Worm (Caenorhabditis elegans) whole organism, L3 larva: ENCODE measurements around the gene C14B1.2.
A peak's percentile ranks its signal among the peaks of the same experiment; 100 is the strongest.

ENCODE experiments used
- R02D3.7 ChIP-seq: fragments of 150-350 bp; optimal IDR thresholded peaks from 2 replicates; lab custom pipeline; 2014; ENCODE audit warnings: missing biosample characterization, missing genetic modification characterization
- ZK546.5 ChIP-seq: sonication (generic microtip); optimal IDR thresholded peaks from 2 replicates; lab custom pipeline; 2017; ENCODE audit warnings: missing biosample characterization, missing genetic modification characterization
- aly-2 ChIP-seq: fragments of 150-350 bp; optimal IDR thresholded peaks from 2 replicates; lab custom pipeline; 2014; ENCODE audit warnings: missing biosample characterization, missing genetic modification characterization
- ama-1 ChIP-seq: fragments of 150-350 bp; optimal IDR thresholded peaks from 2 replicates; lab custom pipeline; 2018
- ceh-82 ChIP-seq: fragments of 150-350 bp; optimal IDR thresholded peaks from 2 replicates; lab custom pipeline; 2014; ENCODE audit warnings: missing biosample characterization, missing genetic modification characterization
- ceh-9 ChIP-seq: sonication (generic microtip); optimal IDR thresholded peaks from 2 replicates; lab custom pipeline; 2018; ENCODE audit warnings: missing biosample characterization, missing genetic modification characterization
- daf-12 ChIP-seq: fragments of 150-350 bp; optimal IDR thresholded peaks from 2 replicates; lab custom pipeline; 2014; ENCODE audit warnings: missing biosample characterization, missing genetic modification reagents, missing genetic modification characterization
- egl-27 ChIP-seq: sonication (generic microtip); optimal IDR thresholded peaks from 4 replicates; lab custom pipeline; 2017; ENCODE audit warnings: missing biosample characterization, missing genetic modification reagents, missing genetic modification characterization
- elt-1 ChIP-seq: fragments of 150-350 bp; optimal IDR thresholded peaks from 2 replicates; lab custom pipeline; 2014; ENCODE audit warnings: missing biosample characterization, missing genetic modification characterization
- elt-3 ChIP-seq, 3 experiments: fragments of 150-350 bp in 1 of 3; sonication (generic microtip) in 2 of 3; optimal IDR thresholded peaks; 2 replicates in 2 of 3; 4 replicates in 1 of 3; lab custom pipeline; 2014 to 2017; ENCODE audit warnings: missing biosample characterization in 3 of 3, missing genetic modification characterization in 3 of 3
- eor-1 ChIP-seq, 2 experiments: fragments of 150-350 bp; optimal IDR thresholded peaks; 2 replicates each; lab custom pipeline; 2014 to 2018; ENCODE audit warnings: missing biosample characterization in 2 of 2, missing genetic modification characterization in 2 of 2
- fkh-10 ChIP-seq: sonication (generic microtip); optimal IDR thresholded peaks from 2 replicates; lab custom pipeline; 2017; ENCODE audit warnings: missing biosample characterization, missing genetic modification reagents, missing genetic modification characterization
- fkh-2 ChIP-seq: fragments of 150-350 bp; optimal IDR thresholded peaks from 2 replicates; lab custom pipeline; 2014; ENCODE audit warnings: missing biosample characterization, missing genetic modification reagents, missing genetic modification characterization
- fos-1 ChIP-seq: fragments of 150-350 bp; optimal IDR thresholded peaks from 2 replicates; lab custom pipeline; 2014; ENCODE audit warnings: missing biosample characterization, missing genetic modification characterization
- hmg-11 ChIP-seq: sonication (generic microtip); optimal IDR thresholded peaks from 2 replicates; lab custom pipeline; 2016; ENCODE audit warnings: missing genetic modification characterization, missing compliant biosample characterization
- lin-15B ChIP-seq: fragments of 150-350 bp; optimal IDR thresholded peaks from 2 replicates; lab custom pipeline; 2014; ENCODE audit warnings: missing biosample characterization, missing genetic modification characterization
- lin-39 ChIP-seq: fragments of 150-350 bp; optimal IDR thresholded peaks from 2 replicates; lab custom pipeline; 2018; ENCODE audit warnings: missing biosample characterization, missing genetic modification reagents, missing genetic modification characterization
- lsy-12 ChIP-seq: sonication (generic microtip); optimal IDR thresholded peaks from 2 replicates; lab custom pipeline; 2016; ENCODE audit warnings: mild to moderate bottlenecking, missing genetic modification characterization, missing compliant biosample characterization
- mdl-1 ChIP-seq: fragments of 150-350 bp; optimal IDR thresholded peaks from 2 replicates; lab custom pipeline; 2014; ENCODE audit warnings: missing biosample characterization, missing genetic modification characterization
- nhr-11 ChIP-seq: fragments of 150-350 bp; optimal IDR thresholded peaks from 2 replicates; lab custom pipeline; 2014; ENCODE audit warnings: missing biosample characterization, missing genetic modification characterization
- nhr-237 ChIP-seq: fragments of 150-350 bp; optimal IDR thresholded peaks from 2 replicates; lab custom pipeline; 2014; ENCODE audit warnings: missing biosample characterization, missing genetic modification characterization
- nhr-43 ChIP-seq: sonication (generic microtip); optimal IDR thresholded peaks from 2 replicates; lab custom pipeline; 2016; ENCODE audit warnings: mild to moderate bottlenecking, missing genetic modification characterization, missing compliant biosample characterization; ENCODE audit not compliant: poor library complexity, severe bottlenecking
- nhr-77 ChIP-seq: fragments of 150-350 bp; optimal IDR thresholded peaks from 2 replicates; lab custom pipeline; 2014; ENCODE audit warnings: missing biosample characterization, missing genetic modification characterization
- skn-1 ChIP-seq: fragments of 150-350 bp; optimal IDR thresholded peaks from 2 replicates; lab custom pipeline; 2014; ENCODE audit warnings: missing biosample characterization, missing genetic modification characterization
- snpc-4 ChIP-seq: fragments of 150-350 bp; optimal IDR thresholded peaks from 2 replicates; lab custom pipeline; 2014; ENCODE audit warnings: missing biosample characterization, missing genetic modification characterization
- tbx-2 ChIP-seq: sonication (generic microtip); optimal IDR thresholded peaks from 2 replicates; lab custom pipeline; 2016; ENCODE audit warnings: mild to moderate bottlenecking, missing genetic modification characterization, missing compliant biosample characterization
- unc-39 ChIP-seq: sonication (generic microtip); optimal IDR thresholded peaks from 4 replicates; lab custom pipeline; 2017; ENCODE audit warnings: missing biosample characterization, missing genetic modification characterization
- zag-1 ChIP-seq: fragments of 150-350 bp; optimal IDR thresholded peaks from 2 replicates; lab custom pipeline; 2014; ENCODE audit warnings: missing biosample characterization, missing genetic modification characterization
- ztf-11 ChIP-seq: fragments of 150-350 bp; optimal IDR thresholded peaks from 2 replicates; lab custom pipeline; 2014; ENCODE audit warnings: missing biosample characterization, missing genetic modification characterization
- ztf-4 ChIP-seq: fragments of 150-350 bp; optimal IDR thresholded peaks from 2 replicates; lab custom pipeline; 2014; ENCODE audit warnings: missing biosample characterization, missing genetic modification characterization

C14B1.2 gene

DNA sequence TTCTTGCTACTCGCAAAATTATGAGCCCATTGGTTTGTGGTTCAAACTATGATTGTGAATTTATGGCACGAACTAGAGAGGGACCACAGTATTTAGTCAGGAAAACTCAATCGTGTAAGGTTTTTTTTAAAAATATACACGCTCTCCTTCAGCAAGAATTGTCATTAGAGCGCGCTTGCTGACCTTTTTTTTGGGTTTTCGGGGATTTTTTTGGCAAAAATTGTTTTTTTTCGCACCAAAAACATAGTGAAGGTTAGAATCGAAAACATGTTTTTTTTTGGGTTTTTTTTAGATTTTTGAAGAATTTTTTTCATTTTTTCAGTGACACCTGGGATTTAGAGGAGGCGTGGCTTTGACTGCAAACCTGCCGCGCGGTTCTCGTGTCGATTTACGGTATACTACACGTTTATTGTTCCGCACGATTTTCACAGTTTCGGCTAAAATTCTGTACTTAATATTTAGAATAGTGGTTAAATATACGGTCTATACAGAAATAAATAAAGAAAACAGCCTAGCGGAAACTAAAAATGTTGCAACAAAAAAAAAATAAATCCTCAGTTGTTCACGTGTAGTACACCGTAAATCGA lies 14.1 kb downstream of the C14B1.2 start:
- TF ChIP-seq fkh-10 (GFP tag; lab: Kevin White, UChicago) = no peak
- no peak for TF ChIP-seq ama-1 (lab: Kevin White, UChicago)
- no peak for TF ChIP-seq daf-12 (tag; lab: Kevin White, UChicago)
- no peak for TF ChIP-seq nhr-11
- TF ChIP-seq unc-39 (tag; lab: Kevin White, UChicago) = no peak
- no peak for TF ChIP-seq ZK546.5 (tag; lab: Kevin White, UChicago)
- TF ChIP-seq R02D3.7 (tag; lab: Kevin White, UChicago) = peak; percentile 62
- TF ChIP-seq hmg-11 (tag; lab: Kevin White, UChicago) = peak; percentile 9

DNA sequence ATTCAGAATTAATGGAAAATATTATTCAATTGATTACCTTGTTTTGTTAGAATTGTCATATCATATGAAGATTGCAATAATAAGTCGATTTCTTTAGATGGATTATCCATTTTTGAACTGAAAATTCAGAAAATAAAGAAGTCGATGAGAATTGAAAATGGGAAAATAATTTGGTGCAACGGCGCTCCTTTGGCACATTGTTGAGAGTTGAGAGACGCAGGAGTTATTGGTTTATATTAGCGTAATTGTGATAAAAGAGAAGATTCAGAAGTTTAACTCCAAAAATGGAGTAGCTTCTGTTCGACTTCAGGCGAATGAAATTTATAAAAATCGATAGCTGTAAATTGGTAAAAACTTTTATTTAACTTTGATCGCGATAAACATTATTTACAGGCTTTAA lies 17.5 kb downstream of the C14B1.2 start, which contains the start of gene C14B1.8:
TSS of gene C14B1.8 (minus strand) at position 117 of the 400 bp plus-strand sequence.
- TF ChIP-seq lin-15B (peak; percentile 51), snpc-4 (tag; lab: Kevin White, UChicago) (no peak)

DNA sequence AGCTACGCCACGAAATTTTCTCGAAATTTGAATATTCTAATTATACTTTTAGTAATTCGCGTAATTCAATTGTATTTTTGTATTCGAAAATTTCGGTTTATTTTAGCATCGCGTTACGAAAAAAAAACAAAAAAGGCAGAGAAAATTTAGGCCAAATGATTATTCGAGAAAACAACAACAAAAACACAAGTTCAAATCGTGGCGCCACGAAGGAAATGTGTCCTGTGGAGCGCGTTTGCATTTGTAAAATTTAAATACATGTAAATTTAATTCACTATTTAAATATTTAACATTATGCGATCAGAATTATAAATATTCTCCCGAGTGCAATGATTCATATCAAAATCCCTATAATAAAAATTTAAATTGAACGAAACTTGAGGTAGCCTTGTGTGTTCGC lies 21.7 kb downstream of the C14B1.2 start:
- TF ChIP-seq nhr-237 (tag; lab: Kevin White, UChicago) (no peak), mdl-1 (no peak), lin-39 (tag; lab: Kevin White, UChicago) (no peak), ceh-82 (tag; lab: Kevin White, UChicago) (no peak), fos-1 (tag; lab: Kevin White, UChicago) (no peak), lsy-12 (no peak), elt-1 (tag; lab: Kevin White, UChicago) (no peak), daf-12 (tag; lab: Kevin White, UChicago) (no peak), ceh-9 (tag; lab: Kevin White, UChicago) (no peak), egl-27 (no peak), ZK546.5 (tag; lab: Kevin White, UChicago) (no peak), lin-15B (no peak), eor-1 (tag; optimal IDR thresholded peaks at IDR 0.05; lab: Kevin White, UChicago) (no peak), fkh-10 (GFP tag; lab: Kevin White, UChicago) (no peak), R02D3.7 (tag; lab: Kevin White, UChicago) (no peak), fkh-2 (no peak)
- TF ChIP-seq, all 47 proteins: peak for 0

DNA sequence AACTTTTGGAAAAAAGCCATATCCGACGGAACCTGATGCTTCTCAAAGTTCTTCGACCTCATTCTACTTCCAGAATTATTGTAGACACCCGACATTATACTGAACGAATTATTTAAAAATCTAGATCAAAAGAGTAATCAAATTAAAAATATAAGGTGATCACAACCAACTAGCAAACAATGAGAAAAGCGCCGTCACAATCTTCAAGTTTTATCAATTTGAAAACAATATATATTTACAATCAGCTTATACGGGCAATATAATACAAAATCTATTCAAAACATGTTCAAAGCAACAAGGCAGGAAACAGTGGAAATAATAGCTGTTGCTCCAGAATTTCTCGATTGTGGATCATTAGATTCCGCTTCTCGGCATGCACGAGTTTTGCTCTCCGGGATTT lies 22.8 kb downstream of the C14B1.2 start, which contains the start of gene C14B1.12:
TSS of gene C14B1.12 (minus strand) at position 101 of the 400 bp plus-strand sequence.
- TF ChIP-seq skn-1 (no peak), tbx-2 (tag; lab: Kevin White, UChicago) (no peak), nhr-77 (no peak), zag-1 (tag; lab: Kevin White, UChicago) (no peak), aly-2 (tag; lab: Kevin White, UChicago) (no peak)

DNA sequence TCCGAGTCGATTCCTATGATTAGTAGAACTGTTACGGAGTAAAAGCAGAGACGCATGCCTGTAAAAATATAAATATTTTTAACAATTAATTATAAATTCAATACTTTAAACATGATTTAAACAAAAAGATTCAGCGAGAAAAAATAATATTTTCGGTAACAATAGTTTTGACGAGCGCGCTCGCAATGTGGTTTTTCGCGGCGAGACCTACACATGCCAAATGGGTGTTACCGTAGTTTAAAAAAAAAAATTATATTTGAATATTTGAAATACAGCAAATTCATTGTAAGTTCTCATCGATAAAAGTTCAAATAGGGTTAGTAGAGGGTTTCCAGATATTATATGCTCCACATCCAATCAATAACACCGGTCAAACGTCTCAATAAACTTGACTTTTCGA lies 24.4 kb downstream of the C14B1.2 start, which contains the start of gene gldi-5:
TSS of gene gldi-5 (minus strand) at position 58 of the 400 bp plus-strand sequence.
- no peak for TF ChIP-seq nhr-237 (tag; lab: Kevin White, UChicago)
- TF ChIP-seq zag-1 (tag; lab: Kevin White, UChicago) = no peak
- TF ChIP-seq elt-1 (tag; lab: Kevin White, UChicago) = no peak
- no peak for TF ChIP-seq fkh-10 (GFP tag; lab: Kevin White, UChicago)
- no peak for TF ChIP-seq lin-15B

DNA sequence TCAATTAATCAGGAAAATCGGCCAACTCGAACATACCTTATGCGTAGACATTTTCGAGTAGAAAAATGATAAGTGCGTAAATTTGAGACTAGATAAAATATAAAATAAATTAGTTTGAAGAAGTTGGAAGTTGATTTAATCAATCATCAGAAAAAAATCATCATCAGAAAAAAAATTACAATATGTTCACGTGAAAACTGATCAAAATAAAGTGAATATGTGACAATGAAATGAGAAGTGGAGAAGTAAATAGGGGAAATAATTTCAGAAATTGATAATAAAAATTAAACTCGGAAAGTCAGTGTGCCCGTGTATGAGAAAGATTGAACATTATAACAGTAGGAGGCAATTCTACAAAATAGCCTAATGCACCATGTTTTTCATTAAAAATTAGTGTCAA lies 27.5 kb downstream of the C14B1.2 start, which contains the start of gene F34D10.9:
TSS of gene F34D10.9 (minus strand) at position 101 of the 400 bp plus-strand sequence.
- no peak for TF ChIP-seq elt-1 (tag; lab: Kevin White, UChicago)
- no peak for TF ChIP-seq ceh-9 (tag; lab: Kevin White, UChicago)
- no peak for TF ChIP-seq nhr-237 (tag; lab: Kevin White, UChicago)
- TF ChIP-seq nhr-43 (tag; lab: Kevin White, UChicago) = no peak
- TF ChIP-seq ztf-11 = no peak
- no peak for TF ChIP-seq ztf-4 (tag; lab: Kevin White, UChicago)
- no peak for TF ChIP-seq elt-3 (tag; optimal IDR thresholded peaks at IDR 0.05; lab: Kevin White, UChicago)
- no peak for TF ChIP-seq daf-12 (tag; lab: Kevin White, UChicago)
- no peak for TF ChIP-seq nhr-11
- TF ChIP-seq snpc-4 (tag; lab: Kevin White, UChicago) = no peak
- no peak for TF ChIP-seq unc-39 (tag; lab: Kevin White, UChicago)
- TF ChIP-seq lin-15B = no peak
- TF ChIP-seq fkh-2 = no peak
- TF ChIP-seq hmg-11 (tag; lab: Kevin White, UChicago) = no peak
